Worm (Caenorhabditis elegans): ENCODE results near the gene neg-1.

- TF ChIP-seq lin-13 (GFP tag; optimal IDR thresholded peaks at IDR 0.05): no peak
- no peak for TF ChIP-seq gei-8 (GFP tag; optimal IDR thresholded peaks at IDR 0.05)
Observed at ce11 chrV:4398884-4399283, 24.2 kb upstream of the neg-1 start.

All from whole organism, L4 larva.